Worm (Caenorhabditis elegans) whole organism, L2 larva: ENCODE results near the gene clec-243.

Experiments
- R02D3.7 ChIP-seq: fragments of 150-350 bp; optimal IDR thresholded peaks from 2 replicates; lab custom pipeline; 2014; ENCODE audit warnings: missing biosample characterization, missing genetic modification characterization
- lin-13 ChIP-seq: fragments of 150-350 bp; optimal IDR thresholded peaks from 2 replicates; lab custom pipeline; 2014; ENCODE audit warnings: missing biosample characterization, missing genetic modification reagents, missing genetic modification characterization
- snpc-4 ChIP-seq: fragments of 150-350 bp; optimal IDR thresholded peaks from 2 replicates; lab custom pipeline; 2014; ENCODE audit warnings: missing biosample characterization, missing genetic modification characterization
- ztf-4 ChIP-seq: fragments of 150-350 bp; optimal IDR thresholded peaks from 2 replicates; lab custom pipeline; 2014; ENCODE audit warnings: missing biosample characterization, missing genetic modification characterization

- TF ChIP-seq snpc-4 (tag; lab: Kevin White, UChicago) = no peak
- no peak for TF ChIP-seq ztf-4 (tag; lab: Kevin White, UChicago)
- no peak for TF ChIP-seq R02D3.7 (tag; lab: Kevin White, UChicago)
- no peak for TF ChIP-seq lin-13
Observed at ce11 chrV:17240579-17241277, 8.1 kb downstream of the clec-243 start.
